Worm (Caenorhabditis elegans) whole organism, L4 larva: ENCODE results near the gene F12F6.1.

Experiments used
- hif-1 ChIP-seq, 2 experiments: sonication (generic microtip); optimal IDR thresholded peaks; 2 replicates each; lab custom pipeline; 2016 to 2017; ENCODE audit warnings: missing compliant biosample characterization in 2 of 2, missing genetic modification characterization in 2 of 2, missing genetic modification reagents in 2 of 2, missing genotype in 2 of 2, mild to moderate bottlenecking in 1 of 2
- nhr-11 ChIP-seq: fragments of 150-350 bp; optimal IDR thresholded peaks from 2 replicates; lab custom pipeline; 2014; ENCODE audit warnings: missing biosample characterization, missing genetic modification characterization
- nhr-77 ChIP-seq: fragments of 150-350 bp; optimal IDR thresholded peaks from 2 replicates; lab custom pipeline; 2014; ENCODE audit warnings: missing biosample characterization, missing genetic modification characterization
- snpc-4 ChIP-seq: fragments of 150-350 bp; optimal IDR thresholded peaks from 2 replicates; lab custom pipeline; 2014; ENCODE audit warnings: missing biosample characterization, missing genetic modification characterization
- ztf-11 ChIP-seq: fragments of 150-350 bp; optimal IDR thresholded peaks from 2 replicates; lab custom pipeline; 2014; ENCODE audit warnings: missing biosample characterization, missing genetic modification characterization

ce11 chrIV:11551813-11552212, 31.9 kb upstream of the F12F6.1 start, which contains the start of gene col-128:
- no peak for TF ChIP-seq nhr-77 (tag; lab: Kevin White, UChicago)
- TF ChIP-seq snpc-4 (tag; lab: Kevin White, UChicago): no peak
- no peak for TF ChIP-seq ztf-11
- TF ChIP-seq hif-1 (tag; optimal IDR thresholded peaks at IDR 0.05; lab: Kevin White, UChicago): no peak
- no peak for TF ChIP-seq nhr-11 (tag; lab: Kevin White, UChicago)
